Fruit fly (Drosophila melanogaster): Measurements from ENCODE around the gene Klp67A.

DNA sequence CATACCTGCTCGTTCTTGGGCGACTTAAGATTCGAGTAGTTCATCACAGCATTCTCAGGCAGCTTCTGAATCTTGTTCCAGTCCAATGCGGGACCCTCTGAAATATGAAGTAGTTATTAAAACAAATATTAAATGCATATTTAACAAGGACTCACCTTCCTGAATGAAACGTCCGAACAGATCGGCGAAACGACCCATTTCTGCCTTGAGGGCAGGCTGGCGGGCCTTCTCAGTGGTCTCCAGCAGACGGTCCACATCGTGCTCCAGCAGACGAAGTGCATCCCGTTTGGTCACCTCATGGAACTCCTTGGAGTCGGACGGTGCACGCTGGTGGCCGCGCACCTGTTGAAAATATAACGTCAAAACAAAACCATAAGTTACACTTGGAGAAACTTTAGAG, 13.1 kb downstream of the Klp67A start, which contains the start of gene CG32040:
- no peak for TF ChIP-seq Dll (optimal IDR thresholded peaks at IDR 0.05)
- no peak for TF ChIP-seq CG8478 (optimal IDR thresholded peaks at IDR 0.05)
- TF ChIP-seq psq (optimal IDR thresholded peaks at IDR 0.05): no peak
- TF ChIP-seq pan (optimal IDR thresholded peaks at IDR 0.05): no peak
- TF ChIP-seq usp (GFP tag; optimal IDR thresholded peaks at IDR 0.05): no peak
- no peak for TF ChIP-seq EcR (GFP tag; optimal IDR thresholded peaks at IDR 0.05)

All from whole organism.